Fruit fly (Drosophila melanogaster) whole organism, embryonic: ENCODE measurements around the gene Nsun5.

ENCODE experiments used
- Asciz ChIP-seq: fragments of 200-800 bp; sonication (Bioruptor generic); optimal IDR thresholded peaks from 2 replicates; lab custom pipeline; 2017; ENCODE audit warnings: missing biosample characterization, mild to moderate bottlenecking, missing genetic modification characterization, missing genetic modification reagents
- Atf6 ChIP-seq: fragments of 200-800 bp; sonication (Bioruptor generic); IDR thresholded peaks from 2 replicates; pipeline ENCODE4 v1.3.6; 2022; ENCODE audit warnings: missing biosample characterization, missing genetic modification characterization
- Awh ChIP-seq: fragments of 200-800 bp; sonication (Bioruptor generic); IDR thresholded peaks from 2 replicates; pipeline ENCODE4, ENCODE4 v1.3.6; 2022; ENCODE audit warnings: missing biosample characterization, missing genetic modification characterization
- CG10274 ChIP-seq: fragments of 200-800 bp; sonication (Bioruptor generic); optimal IDR thresholded peaks from 3 replicates; lab custom pipeline; 2017; ENCODE audit warnings: missing biosample characterization, mild to moderate bottlenecking, missing genetic modification characterization
- CG13624 ChIP-seq: fragments of 200-800 bp; sonication (Bioruptor generic); optimal IDR thresholded peaks from 2 replicates; lab custom pipeline; 2016; ENCODE audit warnings: missing biosample characterization, missing genetic modification characterization
- CG17568 ChIP-seq: fragments of 200-800 bp; sonication (Bioruptor generic); optimal IDR thresholded peaks from 2 replicates; lab custom pipeline; 2018; ENCODE audit warnings: missing biosample characterization, mild to moderate bottlenecking, missing genetic modification characterization, moderate library complexity
- CG18599 ChIP-seq: fragments of 200-800 bp; sonication (Bioruptor generic); optimal IDR thresholded peaks from 3 replicates; lab custom pipeline; 2017; ENCODE audit warnings: missing biosample characterization, missing genetic modification characterization, mild to moderate bottlenecking, moderate library complexity, missing genetic modification reagents
- CG2116 ChIP-seq: fragments of 200-800 bp; sonication (Bioruptor generic); optimal IDR thresholded peaks from 3 replicates; lab custom pipeline; 2018; ENCODE audit warnings: missing biosample characterization, mild to moderate bottlenecking, missing genetic modification characterization
- CG34224 ChIP-seq: fragments of 200-800 bp; sonication (Bioruptor generic); IDR thresholded peaks from 3 replicates; pipeline ENCODE4 v1.3.6; 2022; ENCODE audit warnings: missing biosample characterization, missing genetic modification characterization; ENCODE audit not compliant: partially characterized antibody
- CG34376 ChIP-seq: fragments of 200-800 bp; sonication (Bioruptor generic); optimal IDR thresholded peaks from 2 replicates; lab custom pipeline; 2018; ENCODE audit warnings: missing biosample characterization, mild to moderate bottlenecking, missing genetic modification characterization
- CG4282 ChIP-seq: fragments of 200-800 bp; sonication (Bioruptor generic); optimal IDR thresholded peaks from 2 replicates; lab custom pipeline; 2016; ENCODE audit warnings: missing biosample characterization, missing genetic modification characterization
- CG6791 ChIP-seq: fragments of 200-800 bp; sonication (Bioruptor generic); IDR thresholded peaks from 3 replicates; pipeline ENCODE4 v1.3.6; 2022; ENCODE audit warnings: missing biosample characterization, missing genetic modification characterization; ENCODE audit not compliant: partially characterized antibody
- CG6813 ChIP-seq: fragments of 200-800 bp; sonication (Bioruptor generic); optimal IDR thresholded peaks from 2 replicates; lab custom pipeline; 2017; ENCODE audit warnings: missing biosample characterization, missing genetic modification characterization, mild to moderate bottlenecking, moderate library complexity, missing genetic modification reagents
- CG7839 ChIP-seq: fragments of 200-800 bp; sonication (Bioruptor generic); optimal IDR thresholded peaks from 3 replicates; lab custom pipeline; 2018; ENCODE audit warnings: missing biosample characterization, mild to moderate bottlenecking, missing genetic modification characterization, moderate library complexity
- CG7987 ChIP-seq: fragments of 200-800 bp; sonication (Bioruptor generic); optimal IDR thresholded peaks from 2 replicates; lab custom pipeline; 2018; ENCODE audit warnings: missing biosample characterization, mild to moderate bottlenecking, missing genetic modification characterization, moderate library complexity
- CG9609 ChIP-seq: fragments of 200-800 bp; sonication (Bioruptor generic); optimal IDR thresholded peaks from 3 replicates; lab custom pipeline; 2016; ENCODE audit warnings: missing biosample characterization, missing genetic modification characterization
- CG9817 ChIP-seq: fragments of 200-800 bp; sonication (Bioruptor generic); optimal IDR thresholded peaks from 2 replicates; lab custom pipeline; 2018; ENCODE audit warnings: missing biosample characterization, mild to moderate bottlenecking, missing genetic modification characterization, moderate library complexity
- Camta ChIP-seq: fragments of 200-800 bp; sonication (Bioruptor generic); optimal IDR thresholded peaks from 2 replicates; lab custom pipeline; 2016; ENCODE audit warnings: missing biosample characterization, missing genetic modification characterization
- Dbx ChIP-seq: fragments of 200-800 bp; sonication (Bioruptor generic); IDR thresholded peaks from 3 replicates; pipeline ENCODE4 v1.3.6; 2022; ENCODE audit warnings: missing biosample characterization, missing genetic modification characterization
- Doc3 ChIP-seq: fragments of 200-800 bp; sonication (Bioruptor generic); IDR thresholded peaks from 3 replicates; pipeline ENCODE4 v1.3.6; 2022; ENCODE audit warnings: missing biosample characterization, missing genetic modification characterization; ENCODE audit not compliant: partially characterized antibody
- E2f1 ChIP-seq: fragments of 200-800 bp; sonication (Bioruptor generic); IDR thresholded peaks from 2 replicates; pipeline ENCODE4 v1.3.6; 2022; ENCODE audit warnings: missing biosample characterization, missing genetic modification characterization
- Med ChIP-seq: fragments of 200-800 bp; sonication (Bioruptor generic); peaks from one replicate; lab custom pipeline; 2016; ENCODE audit warnings: missing biosample characterization, missing genetic modification characterization, mild to moderate bottlenecking, inconsistent platforms, moderate library complexity
- NK7.1 ChIP-seq: fragments of 200-800 bp; sonication (Bioruptor generic); optimal IDR thresholded peaks from 3 replicates; lab custom pipeline; 2016; ENCODE audit warnings: missing biosample characterization, missing genetic modification characterization
- Nf-YB ChIP-seq: fragments of 200-800 bp; sonication (Bioruptor generic); optimal IDR thresholded peaks from 3 replicates; lab custom pipeline; 2019; ENCODE audit warnings: missing biosample characterization, mild to moderate bottlenecking, missing genetic modification characterization, moderate library complexity
- PHDP ChIP-seq: fragments of 200-800 bp; sonication (Bioruptor generic); optimal IDR thresholded peaks from 3 replicates; lab custom pipeline; 2018; ENCODE audit warnings: missing biosample characterization, mild to moderate bottlenecking, missing genetic modification characterization, moderate library complexity
- Side ChIP-seq: fragments of 200-800 bp; sonication (Bioruptor generic); optimal IDR thresholded peaks from 2 replicates; lab custom pipeline; 2016; ENCODE audit warnings: missing biosample characterization, missing genetic modification characterization
- TFAM ChIP-seq: fragments of 200-800 bp; sonication (Bioruptor generic); optimal IDR thresholded peaks from 2 replicates; lab custom pipeline; 2017; ENCODE audit warnings: missing biosample characterization, missing genetic modification characterization, inconsistent platforms
- Xrp1 ChIP-seq: fragments of 200-800 bp; sonication (Bioruptor generic); IDR thresholded peaks from 2 replicates; pipeline ENCODE4 v1.3.6; 2022; ENCODE audit warnings: missing biosample characterization, missing genetic modification characterization
- al ChIP-seq: fragments of 200-800 bp; sonication (Bioruptor generic); IDR thresholded peaks from 2 replicates; pipeline ENCODE4 v1.3.6; 2022; ENCODE audit warnings: missing biosample characterization, missing genetic modification characterization
- bsh ChIP-seq, 2 experiments: fragments of 200-800 bp; sonication (Bioruptor generic); optimal IDR thresholded peaks; 2 replicates each; lab custom pipeline; 2017 to 2018; ENCODE audit warnings: mild to moderate bottlenecking in 2 of 2, missing biosample characterization in 2 of 2, missing genetic modification characterization in 2 of 2, moderate library complexity in 1 of 2
- btn ChIP-seq: fragments of 200-800 bp; sonication (Bioruptor generic); optimal IDR thresholded peaks from 2 replicates; lab custom pipeline; 2016; ENCODE audit warnings: missing biosample characterization, missing genetic modification characterization
- cg ChIP-seq: fragments of 200-800 bp; sonication (Bioruptor generic); optimal IDR thresholded peaks from 3 replicates; lab custom pipeline; 2019; ENCODE audit warnings: missing biosample characterization, mild to moderate bottlenecking, missing genetic modification characterization, moderate library complexity
- chif ChIP-seq, 2 experiments: fragments of 200-800 bp; sonication (Bioruptor generic); optimal IDR thresholded peaks; 3 replicates each; lab custom pipeline; 2016; ENCODE audit warnings: missing biosample characterization in 2 of 2, missing genetic modification characterization in 2 of 2
- crol ChIP-seq: fragments of 200-800 bp; sonication (Bioruptor generic); IDR thresholded peaks from 2 replicates; pipeline ENCODE4 v1.3.6; 2022; ENCODE audit warnings: missing biosample characterization, missing genetic modification characterization
- gfzf ChIP-seq: fragments of 200-800 bp; sonication (Bioruptor generic); optimal IDR thresholded peaks from 2 replicates; lab custom pipeline; 2016; ENCODE audit warnings: missing biosample characterization, mild to moderate bottlenecking, missing genetic modification characterization, moderate library complexity
- gsb ChIP-seq: fragments of 200-800 bp; sonication (Bioruptor generic); IDR thresholded peaks from 2 replicates; pipeline ENCODE4 v1.3.6; 2022; ENCODE audit warnings: missing biosample characterization, missing genetic modification characterization
- lola ChIP-seq, 3 experiments: fragments of >200 bp in 2 of 3; fragments of 200-800 bp in 1 of 3; sonication (Bioruptor generic) in 1 of 3; optimal IDR thresholded peaks; 2 replicates each; lab custom pipeline; 2017 to 2019; ENCODE audit warnings: missing biosample characterization in 3 of 3, missing genetic modification characterization in 3 of 3, mild to moderate bottlenecking in 1 of 3, moderate library complexity in 1 of 3
- nerfin-1 ChIP-seq: fragments of 200-800 bp; sonication (Bioruptor generic); optimal IDR thresholded peaks from 3 replicates; lab custom pipeline; 2019; ENCODE audit warnings: missing biosample characterization, mild to moderate bottlenecking, missing genetic modification characterization, moderate library complexity
- nerfin-2 ChIP-seq: fragments of 200-800 bp; sonication (Bioruptor generic); IDR thresholded peaks from 2 replicates; pipeline ENCODE4 v1.3.6; 2022; ENCODE audit warnings: missing biosample characterization, missing genetic modification characterization; ENCODE audit not compliant: partially characterized antibody
- nom ChIP-seq: fragments of 200-800 bp; sonication (Bioruptor generic); optimal IDR thresholded peaks from 2 replicates; lab custom pipeline; 2017; ENCODE audit warnings: missing biosample characterization, missing genetic modification characterization, mild to moderate bottlenecking, moderate library complexity, missing genetic modification reagents
- pfk ChIP-seq: fragments of 200-800 bp; sonication (Bioruptor generic); optimal IDR thresholded peaks from 2 replicates; lab custom pipeline; 2018; ENCODE audit warnings: missing biosample characterization, mild to moderate bottlenecking, missing genetic modification characterization, moderate library complexity
- prd ChIP-seq, 3 experiments: fragments of >200 bp in 2 of 3; fragments of 200-800 bp in 1 of 3; sonication (Bioruptor generic) in 1 of 3; optimal IDR thresholded peaks in 2 of 3; IDR thresholded peaks in 1 of 3; 2 replicates in 2 of 3; 3 replicates in 1 of 3; pipeline versions ENCODE4 v1.3.6 to Lab custom; 2017 to 2022; ENCODE audit warnings: missing biosample characterization in 1 of 3, missing genetic modification characterization in 1 of 3
- ranshi ChIP-seq: fragments of 200-800 bp; sonication (Bioruptor generic); IDR thresholded peaks from 2 replicates; pipeline ENCODE4 v1.3.6; 2022; ENCODE audit warnings: missing biosample characterization, missing genetic modification characterization
- ro ChIP-seq: fragments of 200-800 bp; sonication (Bioruptor generic); IDR thresholded peaks from 2 replicates; pipeline ENCODE4 v1.3.6; 2022; ENCODE audit warnings: missing biosample characterization, missing genetic modification characterization
- so ChIP-seq: fragments of 200-800 bp; sonication (Bioruptor generic); IDR thresholded peaks from 3 replicates; pipeline ENCODE4 v1.3.6; 2022; ENCODE audit warnings: missing biosample characterization, missing genetic modification characterization
- sr ChIP-seq: fragments of 200-800 bp; sonication (Bioruptor generic); IDR thresholded peaks from 3 replicates; pipeline ENCODE4 v1.3.6; 2022; ENCODE audit warnings: missing biosample characterization, missing genetic modification characterization
- ssp ChIP-seq: fragments of 200-800 bp; sonication (Bioruptor generic); IDR thresholded peaks from 2 replicates; pipeline ENCODE4 v1.3.6; 2022; ENCODE audit warnings: missing biosample characterization, missing genetic modification characterization
- zfh1 ChIP-seq: fragments of 200-800 bp; sonication (Bioruptor generic); IDR thresholded peaks from 3 replicates; pipeline ENCODE4 v1.3.6; 2022; ENCODE audit warnings: missing biosample characterization, missing genetic modification characterization

The Nsun5 gene

dm6 chr3R:19162135-19162616, at the start of gene Nsun5, which contains the start of gene CG42359 (continued):
- TF ChIP-seq gfzf (GFP tag; lab: Kevin White, UChicago): peak; percentile 88
- peak; percentile 87 for TF ChIP-seq CG7987
- TF ChIP-seq nerfin-2: peak; percentile 76
- peak; percentile 86 for TF ChIP-seq CG6791 (GFP tag; lab: Robert Waterston, UW)
- TF ChIP-seq zfh1 (GFP tag; lab: Robert Waterston, UW): peak; percentile 92
- peak; percentile 94 for TF ChIP-seq CG13624 (GFP tag; lab: Kevin White, UChicago)
- TF ChIP-seq TFAM (GFP tag; lab: Kevin White, UChicago): peak; percentile 65
- peak; percentile 47 for TF ChIP-seq nom (GFP tag; lab: Kevin White, UChicago)
- TF ChIP-seq Nf-YB (GFP tag; lab: Kevin White, UChicago): peak; percentile 70
- TF ChIP-seq E2f1: peak; percentile 86
- peak; percentile 92 for TF ChIP-seq CG2116 (GFP tag; lab: Kevin White, UChicago)
- peak; percentile 88 for TF ChIP-seq CG9817
- peak; percentile 93 for TF ChIP-seq CG9609
- TF ChIP-seq pfk (GFP tag; lab: Kevin White, UChicago): peak; percentile 26
- TF ChIP-seq cg: peak; percentile 85
- TF ChIP-seq CG4282 (GFP tag; lab: Kevin White, UChicago): peak; percentile 85
- peak; percentile 54; the same call in 1 of the 2 replicates for TF ChIP-seq ro (GFP tag; lab: Robert Waterston, UW)
- peak; percentile 84 for TF ChIP-seq Asciz (GFP tag; lab: Kevin White, UChicago)
- peak; percentile 65 for TF ChIP-seq NK7.1 (GFP tag; lab: Kevin White, UChicago)
- peak; percentile 80 for TF ChIP-seq so (GFP tag; lab: Robert Waterston, UW)
- TF ChIP-seq CG7839: peak; percentile 83
- TF ChIP-seq lola (GFP tag; optimal IDR thresholded peaks at IDR 0.05; lab: Kevin White, UChicago): peak in 1 of 3 experiments; percentile 83
- TF ChIP-seq CG34376 (GFP tag; lab: Kevin White, UChicago): peak; percentile 80
- TF ChIP-seq bsh (GFP tag; optimal IDR thresholded peaks at IDR 0.05; lab: Kevin White, UChicago): peak in 1 of 2 experiments; percentile 90
- peak; percentile 87 for TF ChIP-seq ranshi (GFP tag; lab: Robert Waterston, UW)
- peak; percentile 91 for TF ChIP-seq Side (GFP tag; lab: Kevin White, UChicago)
- peak; percentile 99 for TF ChIP-seq Med (GFP tag; lab: Kevin White, UChicago)
- no peak for TF ChIP-seq crol
- TF ChIP-seq Atf6 (GFP tag; lab: Robert Waterston, UW): peak; percentile 85
- peak; percentile 89 for TF ChIP-seq CG18599 (GFP tag; lab: Kevin White, UChicago)
- TF ChIP-seq Doc3 (GFP tag; lab: Robert Waterston, UW): peak; percentile 94
- TF ChIP-seq prd (optimal IDR thresholded peaks at IDR 0.05; lab: Kevin White, UChicago): no peak
- TF ChIP-seq prd (GFP tag; IDR thresholded peaks at IDR 0.05; lab: Robert Waterston, UW): peak; percentile 95
- TF ChIP-seq gsb (GFP tag; lab: Robert Waterston, UW): peak; percentile 60; the same call in 1 of the 2 replicates
- TF ChIP-seq CG17568 (GFP tag; lab: Kevin White, UChicago): peak; percentile 76
- TF ChIP-seq nerfin-1 (tag; lab: Kevin White, UChicago): peak; percentile 87
- TF ChIP-seq Camta (GFP tag; lab: Kevin White, UChicago): peak; percentile 88
- peak; percentile 63 for TF ChIP-seq CG10274 (GFP tag; lab: Kevin White, UChicago)
- TF ChIP-seq Dbx: peak; percentile 94
- peak; percentile 65 for TF ChIP-seq btn (GFP tag; lab: Kevin White, UChicago)
- TF ChIP-seq Awh (GFP tag; lab: Robert Waterston, UW): peak; percentile 85
- TF ChIP-seq al (GFP tag; lab: Robert Waterston, UW): peak; percentile 87
- TF ChIP-seq chif (GFP tag; optimal IDR thresholded peaks at IDR 0.05; lab: Kevin White, UChicago): peak; percentile 83 to 90
- TF ChIP-seq Xrp1 (GFP tag; lab: Robert Waterston, UW): peak; percentile 91
- TF ChIP-seq sr (GFP tag; lab: Robert Waterston, UW): peak; percentile 62; the same call in 2 of the 3 replicates
- TF ChIP-seq CG6813 (GFP tag; lab: Kevin White, UChicago): peak; percentile 56
- peak; percentile 93 for TF ChIP-seq CG34224 (GFP tag; lab: Robert Waterston, UW)
- peak; percentile 93 for TF ChIP-seq PHDP (tag; lab: Kevin White, UChicago)
- TF ChIP-seq ssp (GFP tag; lab: Robert Waterston, UW): peak; percentile 81
